Worm (Caenorhabditis elegans) whole organism, late embryonic: ENCODE data around the gene smcr-8.

ENCODE experiments used
- F13H6.1 ChIP-seq: sonication (generic microtip); optimal IDR thresholded peaks from 2 replicates; lab custom pipeline; 2016; ENCODE audit warnings: missing genetic modification characterization, missing compliant biosample characterization
- ama-1 ChIP-seq: fragments of 150-350 bp; optimal IDR thresholded peaks from 2 replicates; lab custom pipeline; 2014
- ceh-30 ChIP-seq: fragments of 150-350 bp; optimal IDR thresholded peaks from 2 replicates; lab custom pipeline; 2014; ENCODE audit warnings: missing biosample characterization, missing genetic modification characterization
- ceh-6 ChIP-seq: fragments of 200-800 bp; sonication (Bioruptor generic); optimal IDR thresholded peaks from 2 replicates; lab custom pipeline; 2018; ENCODE audit warnings: mild to moderate bottlenecking, missing genetic modification characterization, missing compliant biosample characterization
- elt-2 ChIP-seq: sonication (generic microtip); optimal IDR thresholded peaks from 2 replicates; lab custom pipeline; 2016; ENCODE audit warnings: missing genetic modification reagents, missing genetic modification characterization, missing compliant biosample characterization
- gmeb-2 ChIP-seq: sonication (generic microtip); optimal IDR thresholded peaks from 2 replicates; lab custom pipeline; 2016; ENCODE audit warnings: missing genetic modification characterization, inconsistent platforms, missing compliant biosample characterization
- hlh-30 ChIP-seq: sonication (generic microtip); optimal IDR thresholded peaks from 2 replicates; lab custom pipeline; 2017; ENCODE audit warnings: antibody characterized with exemption, missing genetic modification characterization, missing compliant biosample characterization; ENCODE audit not compliant: insufficient read depth
- lim-6 ChIP-seq: sonication (generic microtip); optimal IDR thresholded peaks from 2 replicates; lab custom pipeline; 2016; ENCODE audit warnings: missing genetic modification characterization, missing compliant biosample characterization
- nfya-1 ChIP-seq: sonication (generic microtip); optimal IDR thresholded peaks from 2 replicates; lab custom pipeline; 2017; ENCODE audit warnings: missing genetic modification characterization, mild to moderate bottlenecking, missing compliant biosample characterization, antibody characterized with exemption, moderate library complexity
- nhr-11 ChIP-seq: fragments of 150-350 bp; optimal IDR thresholded peaks from 2 replicates; lab custom pipeline; 2014; ENCODE audit warnings: missing biosample characterization, missing genetic modification characterization
- pag-3 ChIP-seq: sonication (generic microtip); optimal IDR thresholded peaks from 2 replicates; lab custom pipeline; 2016; ENCODE audit warnings: missing compliant biosample characterization, missing genetic modification characterization, borderline replicate concordance

- TF ChIP-seq ama-1 (lab: Kevin White, UChicago) (no peak), lim-6 (tag; lab: Kevin White, UChicago) (no peak), F13H6.1 (tag; lab: Kevin White, UChicago) (no peak), elt-2 (tag; lab: Kevin White, UChicago) (no peak), ceh-6 (GFP tag; lab: Kevin White, UChicago) (no peak), pag-3 (no peak), nhr-11 (tag; lab: Kevin White, UChicago) (no peak), nfya-1 (tag; lab: Kevin White, UChicago) (no peak), gmeb-2 (tag; lab: Kevin White, UChicago) (no peak), hlh-30 (no peak), ceh-30 (no peak)
Observed at ce11 chrIII:5002231-5002630, 3.1 kb downstream of the smcr-8 start, which contains the start of gene R144.10.
